Worm (Caenorhabditis elegans) whole organism, mixed stage, embryonic: ENCODE results near the gene nhr-152.

Experiments used
- M03D4.4 ChIP-seq: sonication (generic microtip); optimal IDR thresholded peaks from 2 replicates; lab custom pipeline; 2017; ENCODE audit warnings: mild to moderate bottlenecking, missing genetic modification characterization, missing compliant biosample characterization
- bed-3 ChIP-seq: fragments of 200-800 bp; sonication (Bioruptor generic); optimal IDR thresholded peaks from 3 replicates; lab custom pipeline; 2018; ENCODE audit warnings: mild to moderate bottlenecking, missing genetic modification characterization, moderate library complexity, missing compliant biosample characterization
- ceh-39 ChIP-seq: fragments of 150-350 bp; optimal IDR thresholded peaks from 2 replicates; lab custom pipeline; 2014; ENCODE audit warnings: missing biosample characterization, missing genetic modification characterization
- ceh-43 ChIP-seq: fragments of 200-800 bp; sonication (Bioruptor generic); optimal IDR thresholded peaks from 2 replicates; lab custom pipeline; 2018; ENCODE audit warnings: mild to moderate bottlenecking, missing genetic modification characterization, moderate library complexity, missing compliant biosample characterization
- ceh-83 ChIP-seq: fragments of 200-800 bp; sonication (Bioruptor generic); optimal IDR thresholded peaks from 2 replicates; lab custom pipeline; 2018; ENCODE audit warnings: mild to moderate bottlenecking, missing genetic modification characterization, missing compliant biosample characterization
- ces-1 ChIP-seq: fragments of 150-350 bp; optimal IDR thresholded peaks from 2 replicates; lab custom pipeline; 2014; ENCODE audit warnings: missing biosample characterization, missing genetic modification reagents, missing genetic modification characterization
- cnd-1 ChIP-seq: fragments of 200-800 bp; sonication (Bioruptor generic); optimal IDR thresholded peaks from 2 replicates; lab custom pipeline; 2018; ENCODE audit warnings: mild to moderate bottlenecking, missing genetic modification characterization, missing compliant biosample characterization
- drap-1 ChIP-seq: fragments of 200-800 bp; sonication (Bioruptor generic); optimal IDR thresholded peaks from 3 replicates; lab custom pipeline; 2018; ENCODE audit warnings: mild to moderate bottlenecking, missing genetic modification characterization, missing compliant biosample characterization
- elt-1 ChIP-seq: sonication (generic microtip); optimal IDR thresholded peaks from 2 replicates; lab custom pipeline; 2017; ENCODE audit warnings: missing genetic modification characterization, mild to moderate bottlenecking, missing compliant biosample characterization, antibody characterized with exemption, moderate library complexity, borderline replicate concordance; ENCODE audit not compliant: insufficient read depth
- flh-1 ChIP-seq: fragments of 200-800 bp; sonication (Bioruptor generic); optimal IDR thresholded peaks from 2 replicates; lab custom pipeline; 2018; ENCODE audit warnings: mild to moderate bottlenecking, missing genetic modification characterization, moderate library complexity, missing compliant biosample characterization
- ham-2 ChIP-seq: fragments of 200-800 bp; sonication (Bioruptor generic); optimal IDR thresholded peaks from 2 replicates; lab custom pipeline; 2018; ENCODE audit warnings: mild to moderate bottlenecking, missing genetic modification characterization, missing compliant biosample characterization
- hlh-1 ChIP-seq: fragments of 150-350 bp; optimal IDR thresholded peaks from 2 replicates; lab custom pipeline; 2014; ENCODE audit warnings: missing biosample characterization, missing genetic modification reagents, missing genetic modification characterization
- lin-13 ChIP-seq: fragments of 150-350 bp; optimal IDR thresholded peaks from 2 replicates; lab custom pipeline; 2014; ENCODE audit warnings: missing biosample characterization, missing genetic modification characterization
- lin-32 ChIP-seq: fragments of 200-800 bp; sonication (Bioruptor generic); optimal IDR thresholded peaks from 2 replicates; lab custom pipeline; 2018; ENCODE audit warnings: mild to moderate bottlenecking, missing genetic modification characterization, missing compliant biosample characterization
- lsy-2 ChIP-seq: fragments of 150-350 bp; optimal IDR thresholded peaks from 2 replicates; lab custom pipeline; 2014; ENCODE audit warnings: missing biosample characterization, missing genetic modification characterization
- mab-5 ChIP-seq: fragments of 150-350 bp; optimal IDR thresholded peaks from 2 replicates; lab custom pipeline; 2014; ENCODE audit warnings: missing biosample characterization, missing genetic modification characterization
- mep-1 ChIP-seq: fragments of 150-350 bp; optimal IDR thresholded peaks from 2 replicates; lab custom pipeline; 2017; ENCODE audit warnings: missing biosample characterization, missing genetic modification reagents, missing genetic modification characterization, inconsistent platforms
- mls-2 ChIP-seq: sonication (generic microtip); optimal IDR thresholded peaks from 2 replicates; lab custom pipeline; 2016; ENCODE audit warnings: mild to moderate bottlenecking, missing genetic modification characterization, moderate library complexity, missing compliant biosample characterization
- nhr-2 ChIP-seq: fragments of 150-350 bp; optimal IDR thresholded peaks from 2 replicates; lab custom pipeline; 2014; ENCODE audit warnings: missing biosample characterization, missing genetic modification characterization
- nhr-237 ChIP-seq: fragments of 150-350 bp; optimal IDR thresholded peaks from 2 replicates; lab custom pipeline; 2014; ENCODE audit warnings: missing biosample characterization, missing genetic modification characterization
- nhr-28 ChIP-seq: fragments of 150-350 bp; optimal IDR thresholded peaks from 2 replicates; lab custom pipeline; 2014; ENCODE audit warnings: missing biosample characterization, missing genetic modification characterization
- nhr-76 ChIP-seq: sonication (generic microtip); optimal IDR thresholded peaks from 2 replicates; lab custom pipeline; 2017; ENCODE audit warnings: missing biosample characterization, missing genetic modification characterization
- pha-4 ChIP-seq: fragments of 150-350 bp; optimal IDR thresholded peaks from 2 replicates; lab custom pipeline; 2018; ENCODE audit warnings: missing biosample characterization, missing genetic modification reagents, missing genetic modification characterization
- sem-2 ChIP-seq: fragments of 200-800 bp; sonication (Bioruptor generic); optimal IDR thresholded peaks from 2 replicates; lab custom pipeline; 2018; ENCODE audit warnings: mild to moderate bottlenecking, missing genetic modification characterization, missing compliant biosample characterization
- snpc-4 ChIP-seq: fragments of 150-350 bp; optimal IDR thresholded peaks from 2 replicates; lab custom pipeline; 2014; ENCODE audit warnings: missing biosample characterization, missing genetic modification characterization
- sptf-1 ChIP-seq: sonication (generic microtip); optimal IDR thresholded peaks from 2 replicates; lab custom pipeline; 2017; ENCODE audit warnings: mild to moderate bottlenecking, missing genetic modification characterization, moderate library complexity, missing compliant biosample characterization
- tbx-8 ChIP-seq: fragments of 200-800 bp; sonication (Bioruptor generic); optimal IDR thresholded peaks from 2 replicates; lab custom pipeline; 2018; ENCODE audit warnings: mild to moderate bottlenecking, missing genetic modification characterization, moderate library complexity, missing compliant biosample characterization
- unc-120 ChIP-seq: sonication (generic microtip); optimal IDR thresholded peaks from 2 replicates; lab custom pipeline; 2017; ENCODE audit warnings: missing genetic modification characterization, missing compliant biosample characterization; ENCODE audit not compliant: poor library complexity, severe bottlenecking
- unc-39 ChIP-seq: fragments of 150-350 bp; optimal IDR thresholded peaks from 2 replicates; lab custom pipeline; 2014; ENCODE audit warnings: missing biosample characterization, missing genetic modification characterization
- unc-62 ChIP-seq: fragments of 150-350 bp; optimal IDR thresholded peaks from 2 replicates; lab custom pipeline; 2014; ENCODE audit warnings: missing biosample characterization, missing genetic modification reagents, missing genetic modification characterization
- zip-8 ChIP-seq: fragments of 150-350 bp; optimal IDR thresholded peaks from 2 replicates; lab custom pipeline; 2014; ENCODE audit warnings: missing biosample characterization, missing genetic modification characterization
- ztf-11 ChIP-seq: fragments of 150-350 bp; optimal IDR thresholded peaks from 2 replicates; lab custom pipeline; 2014; ENCODE audit warnings: missing biosample characterization, missing genetic modification characterization

nhr-152 gene

DNA sequence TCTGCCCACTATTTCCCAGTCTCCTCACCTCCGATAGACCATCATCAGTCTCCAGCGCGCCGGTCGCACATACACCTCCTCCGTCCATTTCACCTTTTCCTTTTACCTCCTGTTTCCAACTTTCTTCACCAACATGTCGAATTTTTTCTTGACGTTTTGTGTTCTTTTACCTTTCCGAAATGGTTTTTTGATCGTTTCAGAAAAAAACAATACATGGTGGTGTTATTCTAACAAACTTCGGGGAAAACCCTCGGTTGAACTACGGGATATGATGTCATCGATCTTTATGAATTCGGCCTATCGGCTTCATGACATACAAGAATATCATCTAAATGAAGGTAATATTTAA, 42.5 kb downstream of the nhr-152 start, which contains the start of gene Y97E10C.1:
Gene Y97E10C.1 (plus strand): TSS at position 201 of the 349 bp plus-strand sequence.
- TF ChIP-seq zip-8 (tag; lab: Kevin White, UChicago) (no peak), unc-120 (tag; lab: Kevin White, UChicago) (no peak), tbx-8 (GFP tag; lab: Kevin White, UChicago) (no peak), flh-1 (GFP tag; lab: Kevin White, UChicago) (no peak), sptf-1 (no peak), mls-2 (tag; lab: Kevin White, UChicago) (no peak), unc-39 (no peak), lin-32 (no peak), nhr-76 (tag; lab: Kevin White, UChicago) (no peak), M03D4.4 (tag; lab: Kevin White, UChicago) (no peak), elt-1 (tag; lab: Kevin White, UChicago) (no peak), lin-13 (no peak), snpc-4 (tag; lab: Kevin White, UChicago) (no peak), nhr-237 (no peak), cnd-1 (tag; lab: Kevin White, UChicago) (no peak), ceh-83 (no peak), unc-62 (GFP tag; lab: Kevin White, UChicago) (no peak), sem-2 (no peak), nhr-28 (tag; lab: Kevin White, UChicago) (no peak), mep-1 (tag; lab: Kevin White, UChicago) (no peak)

DNA sequence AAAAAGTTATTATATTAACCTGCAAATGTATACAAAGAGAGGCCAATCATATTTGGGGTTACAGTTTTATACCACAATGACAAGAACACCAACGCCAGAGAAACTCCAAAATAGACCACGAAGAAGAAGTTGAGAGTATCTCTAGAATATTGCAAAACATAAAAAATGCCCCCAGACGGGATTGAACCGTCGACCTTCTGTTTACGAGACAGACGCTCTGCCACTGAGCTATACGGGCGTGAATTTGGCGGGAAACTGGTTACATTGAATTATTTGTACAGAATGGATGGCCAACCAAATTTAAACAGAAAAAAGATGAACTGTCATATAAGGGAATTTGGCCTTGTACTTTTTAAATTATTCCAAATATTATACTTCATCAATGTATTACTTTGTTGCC, 44.3 kb downstream of the nhr-152 start:
- TF ChIP-seq sem-2 (no peak), mls-2 (tag; lab: Kevin White, UChicago) (peak; percentile 39), ceh-83 (peak; percentile 21), drap-1 (GFP tag; lab: Kevin White, UChicago) (peak; percentile 5), sptf-1 (peak; percentile 34)

DNA sequence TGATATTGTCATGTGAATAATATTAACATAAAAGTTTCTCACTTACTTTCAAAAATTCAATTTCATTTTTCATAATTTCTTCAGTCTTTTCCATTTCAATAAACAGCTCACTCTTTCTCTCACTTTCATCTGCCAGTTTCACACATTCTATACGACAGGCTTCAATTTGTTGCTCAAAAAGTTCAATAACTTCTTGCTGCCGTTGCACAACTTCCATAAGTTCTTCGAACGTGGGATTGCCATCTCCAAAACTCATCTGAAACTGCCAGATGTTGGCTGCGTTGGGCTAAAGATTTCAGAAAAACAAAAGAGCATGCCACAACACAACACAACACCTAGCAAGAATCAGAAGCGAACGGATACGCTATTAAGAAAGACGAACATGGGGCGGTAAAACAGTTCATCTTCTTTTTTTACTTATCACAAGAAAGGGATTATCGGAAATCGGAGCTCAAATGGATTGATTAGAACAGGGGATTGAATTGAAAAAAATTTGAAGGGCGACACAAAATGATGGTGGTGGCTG, 47.2 kb downstream of the nhr-152 start:
- no peak for TF ChIP-seq hlh-1 (tag; lab: Kevin White, UChicago)
- no peak for TF ChIP-seq nhr-2 (tag; lab: Kevin White, UChicago)
- no peak for TF ChIP-seq ham-2 (GFP tag; lab: Kevin White, UChicago)
- no peak for TF ChIP-seq bed-3
- TF ChIP-seq sem-2 = no peak
- no peak for TF ChIP-seq elt-1 (tag; lab: Kevin White, UChicago)
- no peak for TF ChIP-seq mls-2 (tag; lab: Kevin White, UChicago)
- no peak for TF ChIP-seq lin-32
- no peak for TF ChIP-seq ztf-11
- no peak for TF ChIP-seq cnd-1 (tag; lab: Kevin White, UChicago)

DNA sequence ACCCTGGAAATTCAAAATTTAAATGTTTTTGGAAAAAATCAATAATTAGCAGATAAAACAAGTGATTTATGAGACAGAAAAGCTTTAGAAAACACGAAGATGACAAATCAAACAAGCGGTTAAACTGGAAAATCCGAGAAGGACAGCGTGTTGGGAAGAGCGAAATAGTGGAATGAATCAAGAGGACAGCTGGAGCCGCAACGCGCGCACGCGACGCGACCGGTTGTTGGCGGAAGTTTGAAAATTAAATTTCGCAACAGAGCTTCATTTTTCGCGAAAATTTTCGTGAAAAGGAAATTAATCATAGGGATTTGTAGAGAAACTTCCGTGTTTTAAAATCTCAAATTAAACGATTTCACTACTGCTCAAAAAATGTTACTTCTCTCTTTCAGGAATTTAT, 48.8 kb downstream of the nhr-152 start, which contains the start of gene clic-1:
Gene clic-1 (minus strand): TSS at position 3 of the 400 bp plus-strand sequence.
- peak; percentile 77 for TF ChIP-seq hlh-1 (tag; lab: Kevin White, UChicago)
- TF ChIP-seq tbx-8 (GFP tag; lab: Kevin White, UChicago) = no peak
- TF ChIP-seq lin-13 = peak; percentile 30
- TF ChIP-seq pha-4 = peak; percentile 58
- TF ChIP-seq unc-62 (GFP tag; lab: Kevin White, UChicago) = peak; percentile 44
- no peak for TF ChIP-seq nhr-76 (tag; lab: Kevin White, UChicago)
- peak; percentile 32 for TF ChIP-seq mls-2 (tag; lab: Kevin White, UChicago)
- peak; percentile 41 for TF ChIP-seq mab-5 (tag; lab: Kevin White, UChicago)
- peak; percentile 54 for TF ChIP-seq ham-2 (GFP tag; lab: Kevin White, UChicago)
- TF ChIP-seq unc-120 (tag; lab: Kevin White, UChicago) = no peak
- peak; percentile 57 for TF ChIP-seq ceh-39 (tag; lab: Kevin White, UChicago)
- TF ChIP-seq ces-1 (GFP tag; lab: Kevin White, UChicago) = peak; percentile 65
- TF ChIP-seq cnd-1 (tag; lab: Kevin White, UChicago) = peak; percentile 52
- peak; percentile 85 for TF ChIP-seq mep-1 (tag; lab: Kevin White, UChicago)
- TF ChIP-seq lsy-2 (tag; lab: Kevin White, UChicago) = peak; percentile 56
- no peak for TF ChIP-seq bed-3
- peak; percentile 74 for TF ChIP-seq nhr-237

DNA sequence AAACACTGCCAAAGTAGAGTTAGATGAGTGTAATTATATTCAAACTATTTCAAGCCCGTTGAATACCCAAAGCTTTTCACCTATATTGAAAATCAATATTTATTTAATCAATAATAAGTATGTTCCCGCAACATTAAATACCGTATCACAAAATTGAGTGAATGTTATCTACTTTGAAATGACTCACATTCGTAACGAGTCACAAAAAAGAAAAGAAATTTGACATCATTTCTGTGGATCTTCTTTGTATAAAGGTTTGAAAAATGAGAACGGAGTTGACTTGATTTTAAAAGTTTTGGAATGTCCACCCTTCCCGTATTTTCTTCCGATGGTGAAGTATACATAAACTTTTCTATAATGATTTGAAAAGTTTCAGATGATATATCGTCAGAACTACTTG, 49.2 kb downstream of the nhr-152 start, which contains the start of gene srr-10:
Gene srr-10 (plus strand): TSS at position 301 of the 400 bp plus-strand sequence.
- TF ChIP-seq lin-32 (no peak), elt-1 (tag; lab: Kevin White, UChicago) (no peak), ceh-43 (GFP tag; lab: Kevin White, UChicago) (no peak), unc-62 (GFP tag; lab: Kevin White, UChicago) (no peak)
